Worm (Caenorhabditis elegans) whole organism, L4 larva: Measurements from ENCODE around the gene srt-49.

Experiments
- hif-1 ChIP-seq, 2 experiments: sonication (generic microtip); optimal IDR thresholded peaks; 2 replicates each; lab custom pipeline; 2016 to 2017; ENCODE audit warnings: missing compliant biosample characterization in 2 of 2, missing genetic modification characterization in 2 of 2, missing genetic modification reagents in 2 of 2, missing genotype in 2 of 2, mild to moderate bottlenecking in 1 of 2
- sdz-12 ChIP-seq: fragments of 200-800 bp; sonication (Bioruptor generic); optimal IDR thresholded peaks from 2 replicates; lab custom pipeline; 2018; ENCODE audit warnings: mild to moderate bottlenecking, missing genetic modification characterization, missing compliant biosample characterization
- skn-1 ChIP-seq: fragments of 150-350 bp; optimal IDR thresholded peaks from 2 replicates; lab custom pipeline; 2014; ENCODE audit warnings: missing biosample characterization, missing genetic modification characterization
- spr-3 ChIP-seq: fragments of 200-800 bp; sonication (Bioruptor generic); optimal IDR thresholded peaks from 2 replicates; lab custom pipeline; 2018; ENCODE audit warnings: mild to moderate bottlenecking, missing genetic modification characterization, missing compliant biosample characterization
- unc-62 ChIP-seq, 3 experiments: fragments of 150-350 bp in 1 of 3; sonication (generic microtip); optimal IDR thresholded peaks in 2 of 3; peaks in 1 of 3; 1 replicate in 1 of 3; 2 replicates in 2 of 3; lab custom pipeline; 2014 to 2017; ENCODE audit warnings: missing biosample characterization in 3 of 3, missing genetic modification characterization in 3 of 3, missing genetic modification reagents in 3 of 3, missing genotype in 1 of 3
- zfp-3 ChIP-seq: fragments of 200-800 bp; sonication (Bioruptor generic); conservative IDR thresholded peaks from 2 replicates; pipeline ENCODE4 v1.3.6; 2022; ENCODE audit warnings: missing genetic modification reagents, missing genetic modification characterization, missing compliant biosample characterization

DNA sequence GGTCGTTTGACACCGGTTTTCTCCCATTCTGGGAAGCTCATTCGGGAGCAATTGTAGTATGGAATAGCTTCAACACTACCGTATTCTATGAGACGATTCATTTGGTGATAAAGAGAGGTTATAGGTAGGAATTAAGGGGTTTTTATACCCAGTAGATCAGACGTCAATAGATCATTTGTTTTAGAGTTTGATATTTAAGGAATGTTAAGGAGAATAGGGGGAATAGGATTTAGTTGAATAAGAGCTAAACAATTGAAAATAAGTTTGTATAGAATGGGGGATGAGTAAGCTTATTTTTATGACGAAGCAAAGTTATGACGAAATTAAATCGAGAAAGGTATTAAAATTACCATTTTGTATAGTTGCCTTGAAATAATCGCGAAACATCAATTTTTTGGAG is 44.9 kb downstream of the srt-49 start, which contains the start of gene srt-47:
- TF ChIP-seq hif-1 (tag; optimal IDR thresholded peaks at IDR 0.05; lab: Kevin White, UChicago) (no peak), spr-3 (GFP tag; lab: Kevin White, UChicago) (no peak), skn-1 (no peak), zfp-3 (no peak), unc-62 (GFP tag; optimal IDR thresholded peaks at IDR 0.05 in 1 of 2; lab: Kevin White, UChicago) (no peak), unc-62 (tag; optimal IDR thresholded peaks at IDR 0.05; lab: Kevin White, UChicago) (no peak), sdz-12 (no peak)
